Fruit fly (Drosophila melanogaster): ENCODE data around the gene ntc.

Gene ntc

dm6 chr3L:3760395-3760997 is 45.8 kb downstream of the ntc start (continued):
- TF ChIP-seq Eip74EF (GFP tag; optimal IDR thresholded peaks at IDR 0.05) (peak in 1 of 2 experiments; percentile 24), CG10209 (GFP tag; optimal IDR thresholded peaks at IDR 0.05) (peak; percentile 3), CG1647 (GFP tag; optimal IDR thresholded peaks at IDR 0.05) (peak; percentile 11), CG3838 (GFP tag; optimal IDR thresholded peaks at IDR 0.05) (no peak), Dek (tag; optimal IDR thresholded peaks at IDR 0.05) (peak; percentile 22), CG7556 (GFP tag; optimal IDR thresholded peaks at IDR 0.05) (peak; percentile 4), pfk (GFP tag; optimal IDR thresholded peaks at IDR 0.05) (no peak), Blimp-1 (GFP tag; optimal IDR thresholded peaks at IDR 0.05) (no peak), sim (GFP tag; IDR thresholded peaks at IDR 0.05) (no peak), CG16815 (GFP tag; optimal IDR thresholded peaks at IDR 0.05) (no peak), chn (GFP tag; optimal IDR thresholded peaks at IDR 0.05) (no peak), CG11723 (GFP tag; optimal IDR thresholded peaks at IDR 0.05) (no peak), CG14667 (GFP tag; IDR thresholded peaks at IDR 0.05) (0 out of 2 replicates have a peak, but pooled peaks have one; percentile 13), emc (GFP tag; optimal IDR thresholded peaks at IDR 0.05) (no peak), CG13424 (tag; optimal IDR thresholded peaks at IDR 0.05) (peak; percentile 40), Gsc (GFP tag; IDR thresholded peaks at IDR 0.05) (no peak), CG3995 (GFP tag; optimal IDR thresholded peaks at IDR 0.05) (no peak), org-1 (GFP tag; optimal IDR thresholded peaks at IDR 0.05) (peak; percentile 29), unc-4 (GFP tag; IDR thresholded peaks at IDR 0.05; ENCODE audit: partially characterized antibody) (no peak), gsb (GFP tag; IDR thresholded peaks at IDR 0.05) (no peak), zfh2 (GFP tag; optimal IDR thresholded peaks at IDR 0.05) (peak; percentile 12), Asciz (GFP tag; optimal IDR thresholded peaks at IDR 0.05) (no peak), cg (GFP tag; optimal IDR thresholded peaks at IDR 0.05) (no peak), Scr (GFP tag; IDR thresholded peaks at IDR 0.05; ENCODE audit: partially characterized antibody) (no peak), bowl (GFP tag; IDR thresholded peaks at IDR 0.05) (no peak), CG13123 (GFP tag; optimal IDR thresholded peaks at IDR 0.05) (no peak), hbn (GFP tag; IDR thresholded peaks at IDR 0.05; ENCODE audit: partially characterized antibody) (no peak), en (GFP tag; optimal IDR thresholded peaks at IDR 0.05) (no peak), CkIIα-i1 (GFP tag; IDR thresholded peaks at IDR 0.05) (no peak), disco-r (GFP tag; optimal IDR thresholded peaks at IDR 0.05) (peak; percentile 14), pho (GFP tag; optimal IDR thresholded peaks at IDR 0.05) (peak; percentile 38), Lhr (GFP tag; optimal IDR thresholded peaks at IDR 0.05) (no peak), Neu2 (GFP tag; optimal IDR thresholded peaks at IDR 0.05; ENCODE audit: borderline replicate concordance) (no peak), CG12391 (tag; optimal IDR thresholded peaks at IDR 0.05) (peak; percentile 28), CG17361 (GFP tag; IDR thresholded peaks at IDR 0.05) (peak; percentile 37; the same call in 1 of the 3 replicates), CG15073 (GFP tag; optimal IDR thresholded peaks at IDR 0.05) (no peak), ro (GFP tag; IDR thresholded peaks at IDR 0.05) (no peak), Rx (GFP tag; IDR thresholded peaks at IDR 0.05) (0 out of 2 replicates have a peak, but pooled peaks have one; percentile 30), CG15269 (tag; optimal IDR thresholded peaks at IDR 0.05) (peak; percentile 57), CG15514 (GFP tag; optimal IDR thresholded peaks at IDR 0.05) (peak; percentile 33), CG2678 (tag; optimal IDR thresholded peaks at IDR 0.05) (peak; percentile 60), ara (GFP tag; IDR thresholded peaks at IDR 0.05) (no peak), CG4730 (GFP tag; IDR thresholded peaks at IDR 0.05) (peak; percentile 29; the same call in 1 of the 2 replicates), CG17829 (tag; optimal IDR thresholded peaks at IDR 0.05) (no peak), croc (GFP tag; conservative IDR thresholded peaks at IDR 0.05) (no peak), CG10462 (GFP tag; optimal IDR thresholded peaks at IDR 0.05) (no peak), CG2116 (GFP tag; optimal IDR thresholded peaks at IDR 0.05) (no peak), sr (GFP tag; IDR thresholded peaks at IDR 0.05) (peak; percentile 56; the same call in 2 of the 3 replicates), gt (GFP tag; IDR thresholded peaks at IDR 0.05) (no peak), Nf-YC (tag; optimal IDR thresholded peaks at IDR 0.05) (no peak)
